Fruit fly (Drosophila melanogaster): ENCODE results near the gene CG7376.
A peak's percentile ranks its signal among the peaks of the same experiment; 100 is the strongest.

Gene CG7376

dm6 chr3L:6157327-6158032 is 16.6 kb upstream of the CG7376 start, which contains the start of gene CG13297:
TSS of gene CG13297 (minus strand) at chr3L:6157377.
- no peak for TF ChIP-seq Dll (optimal IDR thresholded peaks at IDR 0.05)
- no peak for TF ChIP-seq psq (optimal IDR thresholded peaks at IDR 0.05)
- TF ChIP-seq usp (GFP tag; optimal IDR thresholded peaks at IDR 0.05): no peak
- no peak for TF ChIP-seq pan (optimal IDR thresholded peaks at IDR 0.05)
- no peak for TF ChIP-seq EcR (GFP tag; optimal IDR thresholded peaks at IDR 0.05)
- TF ChIP-seq CG8478 (optimal IDR thresholded peaks at IDR 0.05): no peak

- TF ChIP-seq Dll (optimal IDR thresholded peaks at IDR 0.05): no peak
- TF ChIP-seq EcR (GFP tag; optimal IDR thresholded peaks at IDR 0.05): no peak
- no peak for TF ChIP-seq CG8478 (optimal IDR thresholded peaks at IDR 0.05)
Measured at dm6 chr3L:6158530-6158929, 15.5 kb upstream of the CG7376 start, which contains the start of gene Cpr65Ay. TSS of gene Cpr65Ay (minus strand) at chr3L:6158630.

- no peak for TF ChIP-seq psq (optimal IDR thresholded peaks at IDR 0.05)
- TF ChIP-seq EcR (GFP tag; optimal IDR thresholded peaks at IDR 0.05): no peak
- TF ChIP-seq CG8478 (optimal IDR thresholded peaks at IDR 0.05): no peak
- TF ChIP-seq pan (optimal IDR thresholded peaks at IDR 0.05): no peak
Measured at dm6 chr3L:6159863-6160262, 14.2 kb upstream of the CG7376 start.

- TF ChIP-seq CG8478 (optimal IDR thresholded peaks at IDR 0.05): no peak
- TF ChIP-seq EcR (GFP tag; optimal IDR thresholded peaks at IDR 0.05): no peak
- TF ChIP-seq pan (optimal IDR thresholded peaks at IDR 0.05): no peak
- no peak for TF ChIP-seq usp (GFP tag; optimal IDR thresholded peaks at IDR 0.05)
- TF ChIP-seq Dll (optimal IDR thresholded peaks at IDR 0.05): no peak
- no peak for TF ChIP-seq psq (optimal IDR thresholded peaks at IDR 0.05)
Measured at dm6 chr3L:6160514-6160913, 13.5 kb upstream of the CG7376 start, which contains the start of gene Cpr65Az. TSS of gene Cpr65Az (plus strand) at chr3L:6160814.

dm6 chr3L:6161997-6162396 is 12.1 kb upstream of the CG7376 start:
- TF ChIP-seq EcR (GFP tag; optimal IDR thresholded peaks at IDR 0.05) (no peak), psq (optimal IDR thresholded peaks at IDR 0.05) (no peak), usp (GFP tag; optimal IDR thresholded peaks at IDR 0.05) (no peak), Dll (optimal IDR thresholded peaks at IDR 0.05) (no peak), pan (optimal IDR thresholded peaks at IDR 0.05) (no peak), CG8478 (optimal IDR thresholded peaks at IDR 0.05) (no peak)

dm6 chr3L:6162483-6163128 is 11.4 kb upstream of the CG7376 start, which contains the start of gene Prdm13:
TSS of gene Prdm13 (plus strand) at chr3L:6163127.
- TF ChIP-seq EcR (GFP tag; optimal IDR thresholded peaks at IDR 0.05) (no peak), psq (optimal IDR thresholded peaks at IDR 0.05) (no peak), usp (GFP tag; optimal IDR thresholded peaks at IDR 0.05) (no peak), CG8478 (optimal IDR thresholded peaks at IDR 0.05) (no peak), Dll (optimal IDR thresholded peaks at IDR 0.05) (no peak), pan (optimal IDR thresholded peaks at IDR 0.05) (no peak)

- TF ChIP-seq psq (optimal IDR thresholded peaks at IDR 0.05) (no peak), Dll (optimal IDR thresholded peaks at IDR 0.05) (no peak), pan (optimal IDR thresholded peaks at IDR 0.05) (no peak), CG8478 (optimal IDR thresholded peaks at IDR 0.05) (no peak), usp (GFP tag; optimal IDR thresholded peaks at IDR 0.05) (no peak), EcR (GFP tag; optimal IDR thresholded peaks at IDR 0.05) (no peak)
Measured at dm6 chr3L:6181776-6182175, 7.7 kb downstream of the CG7376 start, which contains the start of gene CG10274. TSS of gene CG10274 (minus strand) at chr3L:6181829.

- TF ChIP-seq EcR (GFP tag; optimal IDR thresholded peaks at IDR 0.05) (no peak), psq (optimal IDR thresholded peaks at IDR 0.05) (no peak), pan (optimal IDR thresholded peaks at IDR 0.05) (peak; percentile 80), usp (GFP tag; optimal IDR thresholded peaks at IDR 0.05) (no peak), CG8478 (optimal IDR thresholded peaks at IDR 0.05) (no peak), Dll (optimal IDR thresholded peaks at IDR 0.05) (no peak)
Measured at dm6 chr3L:6184884-6185438, 10.9 kb downstream of the CG7376 start, which contains the start of the genes D19B and CG43293. TSS of gene D19B (minus strand) at chr3L:6184920. TSS of gene CG43293 (plus strand) at chr3L:6185189.

- TF ChIP-seq CG8478 (optimal IDR thresholded peaks at IDR 0.05) (no peak), Dll (optimal IDR thresholded peaks at IDR 0.05) (no peak), usp (GFP tag; optimal IDR thresholded peaks at IDR 0.05) (no peak)
Measured at dm6 chr3L:6188995-6189927, 15.2 kb downstream of the CG7376 start, which contains the start of the genes D19A and CG7386. TSS of gene D19A (minus strand) at chr3L:6189123. TSS of gene CG7386 (plus strand) at chr3L:6189745.

- TF ChIP-seq pan (optimal IDR thresholded peaks at IDR 0.05): no peak
- TF ChIP-seq psq (optimal IDR thresholded peaks at IDR 0.05): no peak
- TF ChIP-seq Dll (optimal IDR thresholded peaks at IDR 0.05): no peak
- no peak for TF ChIP-seq EcR (GFP tag; optimal IDR thresholded peaks at IDR 0.05)
- no peak for TF ChIP-seq usp (GFP tag; optimal IDR thresholded peaks at IDR 0.05)
- no peak for TF ChIP-seq CG8478 (optimal IDR thresholded peaks at IDR 0.05)
Measured at dm6 chr3L:6192822-6193555, 18.9 kb downstream of the CG7376 start, which contains the start of the genes Sf3b6 and Tnpo. TSS of gene Sf3b6 (minus strand) at chr3L:6193179. TSS of gene Tnpo (plus strand) at chr3L:6193480.

All from whole organism.